Fruit fly (Drosophila melanogaster): Measurements from ENCODE around the gene CG9519.

The CG9519 gene

DNA sequence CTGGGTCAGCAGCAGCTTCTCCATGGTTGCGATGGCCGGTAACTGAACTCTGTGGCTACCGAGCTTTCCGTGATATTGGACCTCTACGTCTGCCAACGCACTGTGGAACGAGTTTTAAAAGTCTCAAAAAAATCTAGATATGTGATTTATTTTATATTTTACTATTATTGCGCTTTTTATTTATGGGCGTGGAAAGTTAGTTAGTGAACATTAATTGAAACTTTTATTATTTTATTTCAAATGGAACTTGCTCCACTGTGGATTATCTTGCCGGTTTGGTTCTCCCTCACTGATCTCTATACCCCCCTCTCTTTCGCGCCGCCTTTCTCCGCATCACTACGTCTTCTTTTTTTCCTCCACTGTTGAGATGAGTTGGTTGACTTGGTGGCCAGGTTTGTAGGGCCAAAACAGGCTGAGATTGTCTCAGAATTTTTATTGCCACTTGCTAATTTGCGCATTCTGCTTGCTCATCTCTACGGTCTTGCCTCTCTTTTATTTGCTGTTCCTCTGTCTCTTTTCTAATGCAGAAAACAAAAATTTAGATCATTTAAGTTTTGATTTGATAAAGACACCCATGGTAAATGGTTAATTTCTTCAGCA lies 7.3 kb downstream of the CG9519 start, which contains the start of gene CG9522 (continued):
- TF ChIP-seq Dref (GFP tag; IDR thresholded peaks at IDR 0.05) (no peak), ATbp (GFP tag; optimal IDR thresholded peaks at IDR 0.05) (peak; percentile 82), Dad (GFP tag; optimal IDR thresholded peaks at IDR 0.05) (peak; percentile 37), CG6175 (GFP tag; IDR thresholded peaks at IDR 0.05) (no peak), Pdp1 (GFP tag; optimal IDR thresholded peaks at IDR 0.05) (peak; percentile 50 to 52), CG8359 (GFP tag; optimal IDR thresholded peaks at IDR 0.05; ENCODE audit: borderline replicate concordance) (no peak), CG18764 (GFP tag; optimal IDR thresholded peaks at IDR 0.05) (peak; percentile 29), dimm (GFP tag; IDR thresholded peaks at IDR 0.05) (0 out of 2 replicates have a peak, but pooled peaks have one; percentile 40), CG5180 (GFP tag; optimal IDR thresholded peaks at IDR 0.05) (peak; percentile 23), fru (optimal IDR thresholded peaks at IDR 0.05) (no peak), odd (GFP tag; optimal IDR thresholded peaks at IDR 0.05) (peak; percentile 46), CG10462 (GFP tag; optimal IDR thresholded peaks at IDR 0.05) (peak; percentile 33), CG15514 (GFP tag; optimal IDR thresholded peaks at IDR 0.05) (peak; percentile 45), Sox100B (GFP tag; optimal IDR thresholded peaks at IDR 0.05) (peak; percentile 42), CG4707 (GFP tag; optimal IDR thresholded peaks at IDR 0.05) (peak; percentile 68), CG12391 (tag; optimal IDR thresholded peaks at IDR 0.05) (peak; percentile 75), grau (tag; optimal IDR thresholded peaks at IDR 0.05) (peak; percentile 71), CG12769 (tag; optimal IDR thresholded peaks at IDR 0.05) (peak; percentile 25), Camta (GFP tag; optimal IDR thresholded peaks at IDR 0.05) (peak; percentile 37), bcd (GFP tag; optimal IDR thresholded peaks at IDR 0.05) (peak; percentile 72), ssp (GFP tag; IDR thresholded peaks at IDR 0.05) (peak; percentile 59), CG5953 (GFP tag; IDR thresholded peaks at IDR 0.05) (peak; percentile 51; the same call in 1 of the 2 replicates), CG10654 (GFP tag; optimal IDR thresholded peaks at IDR 0.05) (peak; percentile 40), nmo (GFP tag; optimal IDR thresholded peaks at IDR 0.05) (peak; percentile 79), CG30403 (GFP tag; optimal IDR thresholded peaks at IDR 0.05) (peak; percentile 50), CG17385 (GFP tag; optimal IDR thresholded peaks at IDR 0.05) (peak; percentile 75), Meics (GFP tag; optimal IDR thresholded peaks at IDR 0.05) (peak; percentile 55), Gug (GFP tag; IDR thresholded peaks at IDR 0.05) (peak; percentile 24; the same call in 2 of the 4 replicates), schlank (tag; optimal IDR thresholded peaks at IDR 0.05) (no peak), Antp (GFP tag; optimal IDR thresholded peaks at IDR 0.05) (peak; percentile 4), Oaz (GFP tag; IDR thresholded peaks at IDR 0.05) (0 out of 2 replicates have a peak, but pooled peaks have one; percentile 40), CrebB (tag; optimal IDR thresholded peaks at IDR 0.05) (no peak), sug (tag; optimal IDR thresholded peaks at IDR 0.05) (peak; percentile 3), CG5245 (GFP tag; optimal IDR thresholded peaks at IDR 0.05) (peak; percentile 44), slp2 (GFP tag; optimal IDR thresholded peaks at IDR 0.05) (peak; percentile 14), Ptx1 (GFP tag; IDR thresholded peaks at IDR 0.05) (peak; percentile 71), cato (GFP tag; optimal IDR thresholded peaks at IDR 0.05; ENCODE audit: borderline replicate concordance) (no peak), dm (GFP tag; optimal IDR thresholded peaks at IDR 0.05) (no peak), cwo (GFP tag; optimal IDR thresholded peaks at IDR 0.05) (peak; percentile 42), CG10274 (GFP tag; optimal IDR thresholded peaks at IDR 0.05) (no peak), MTF-1 (GFP tag; optimal IDR thresholded peaks at IDR 0.05; ENCODE audit: borderline replicate concordance) (peak; percentile 50), bbx (GFP tag; IDR thresholded peaks at IDR 0.05; ENCODE audit: partially characterized antibody) (no peak), CG4328 (GFP tag; optimal IDR thresholded peaks at IDR 0.05) (no peak), ara (GFP tag; IDR thresholded peaks at IDR 0.05) (peak; percentile 75), CG14014 (GFP tag; IDR thresholded peaks at IDR 0.05) (peak; percentile 70), peb (GFP tag; IDR thresholded peaks at IDR 0.05) (peak; percentile 68), cas (GFP tag; IDR thresholded peaks at IDR 0.05) (0 out of 2 replicates have a peak, but pooled peaks have one; percentile 10), sob (GFP tag; IDR thresholded peaks at IDR 0.05) (peak; percentile 76), chm (GFP tag; IDR thresholded peaks at IDR 0.05) (peak; percentile 83), CG15011 (GFP tag; optimal IDR thresholded peaks at IDR 0.05) (peak; percentile 34)

All from whole organism, embryonic.